Worm (Caenorhabditis elegans) whole organism, L4 larva: ENCODE results near the gene rcat-1.

Experiments used
- F49E8.2 ChIP-seq: sonication (generic microtip); optimal IDR thresholded peaks from 2 replicates; lab custom pipeline; 2016; ENCODE audit warnings: missing compliant biosample characterization, mild to moderate bottlenecking, missing genetic modification characterization, borderline replicate concordance
- R02D3.7 ChIP-seq: fragments of 150-350 bp; sonication (generic microtip); optimal IDR thresholded peaks from 3 replicates; lab custom pipeline; 2014; ENCODE audit warnings: missing biosample characterization, missing genetic modification characterization
- aha-1 ChIP-seq: fragments of 150-350 bp; peaks from one replicate; lab custom pipeline; 2014; ENCODE audit warnings: missing biosample characterization, missing genetic modification characterization
- aly-2 ChIP-seq: sonication (generic microtip); optimal IDR thresholded peaks from 2 replicates; lab custom pipeline; 2018; ENCODE audit warnings: missing biosample characterization, missing genetic modification characterization
- ama-1 ChIP-seq: fragments of 150-350 bp; optimal IDR thresholded peaks from 2 replicates; lab custom pipeline; 2014; ENCODE audit warnings: inconsistent platforms, mixed read lengths
- ceh-20 ChIP-seq: fragments of 200-800 bp; sonication (Bioruptor generic); IDR thresholded peaks from 2 replicates; pipeline ENCODE4 v1.3.6; 2022; ENCODE audit warnings: missing genetic modification reagents, missing genetic modification characterization, missing compliant biosample characterization
- ceh-28 ChIP-seq: fragments of 150-350 bp; optimal IDR thresholded peaks from 2 replicates; lab custom pipeline; 2014; ENCODE audit warnings: missing biosample characterization, missing genetic modification reagents, missing genetic modification characterization
- ces-1 ChIP-seq: fragments of 150-350 bp; sonication (generic microtip); optimal IDR thresholded peaks from 4 replicates; lab custom pipeline; 2014; ENCODE audit warnings: missing biosample characterization, missing genetic modification reagents, missing genetic modification characterization
- cey-2 ChIP-seq: sonication (generic microtip); optimal IDR thresholded peaks from 3 replicates; lab custom pipeline; 2017; ENCODE audit warnings: missing genetic modification characterization, mild to moderate bottlenecking, missing compliant biosample characterization, antibody characterized with exemption, borderline replicate concordance; ENCODE audit not compliant: insufficient read depth
- dmd-6 ChIP-seq: fragments of 200-800 bp; sonication (Bioruptor generic); IDR thresholded peaks from 2 replicates; pipeline ENCODE4 v1.3.6; 2022; ENCODE audit warnings: missing genetic modification reagents, missing genetic modification characterization, missing compliant biosample characterization
- dmd-9 ChIP-seq: fragments of 200-800 bp; sonication (Bioruptor generic); IDR thresholded peaks from 2 replicates; pipeline ENCODE4 v1.3.6; 2022; ENCODE audit warnings: missing genetic modification reagents, missing genetic modification characterization, missing compliant biosample characterization
- fos-1 ChIP-seq: fragments of 150-350 bp; optimal IDR thresholded peaks from 2 replicates; lab custom pipeline; 2014; ENCODE audit warnings: missing biosample characterization, missing genetic modification characterization
- gei-8 ChIP-seq: fragments of 200-800 bp; sonication (Bioruptor generic); optimal IDR thresholded peaks from 2 replicates; lab custom pipeline; 2018; ENCODE audit warnings: mild to moderate bottlenecking, missing genetic modification characterization, missing compliant biosample characterization
- hlh-11 ChIP-seq: fragments of 200-800 bp; sonication (Bioruptor generic); optimal IDR thresholded peaks from 2 replicates; lab custom pipeline; 2018; ENCODE audit warnings: mild to moderate bottlenecking, missing genetic modification characterization, missing compliant biosample characterization
- hlh-30 ChIP-seq: sonication (generic microtip); optimal IDR thresholded peaks from 2 replicates; lab custom pipeline; 2017; ENCODE audit warnings: antibody characterized with exemption, mild to moderate bottlenecking, missing genetic modification characterization, missing compliant biosample characterization; ENCODE audit not compliant: insufficient read depth
- hmg-1.1 ChIP-seq: fragments of 200-800 bp; sonication (Bioruptor generic); IDR thresholded peaks from 2 replicates; pipeline ENCODE4 v1.3.6; 2022; ENCODE audit warnings: missing genetic modification reagents, missing genetic modification characterization, missing compliant biosample characterization
- lin-13 ChIP-seq: fragments of 150-350 bp; optimal IDR thresholded peaks from 2 replicates; lab custom pipeline; 2014; ENCODE audit warnings: missing biosample characterization, missing genetic modification reagents, missing genetic modification characterization
- lin-29 ChIP-seq: fragments of 200-800 bp; sonication (Bioruptor generic); IDR thresholded peaks from 2 replicates; pipeline ENCODE4 v1.3.6; 2022; ENCODE audit warnings: missing genetic modification reagents, missing genetic modification characterization, missing compliant biosample characterization
- lin-39 ChIP-seq: fragments of 150-350 bp; optimal IDR thresholded peaks from 2 replicates; lab custom pipeline; 2014; ENCODE audit warnings: missing biosample characterization, missing genetic modification reagents, missing genetic modification characterization
- madf-5 ChIP-seq, 2 experiments: fragments of 200-800 bp; sonication (Bioruptor generic); IDR thresholded peaks; 2 replicates each; pipeline ENCODE4 v1.3.6; 2022; ENCODE audit warnings: missing compliant biosample characterization in 2 of 2, missing genetic modification characterization in 2 of 2
- madf-9 ChIP-seq: fragments of 200-800 bp; sonication (Bioruptor generic); conservative IDR thresholded peaks from 2 replicates; pipeline ENCODE4 v1.3.6; 2022; ENCODE audit warnings: missing genetic modification reagents, missing genetic modification characterization, missing compliant biosample characterization
- mdl-1 ChIP-seq, 2 experiments: fragments of 150-350 bp in 1 of 2; sonication (generic microtip) in 1 of 2; optimal IDR thresholded peaks; 2 replicates each; lab custom pipeline; 2014 to 2017; ENCODE audit warnings: missing biosample characterization in 2 of 2, missing genetic modification characterization in 2 of 2
- mdt-29 ChIP-seq: fragments of 200-800 bp; sonication (Bioruptor generic); IDR thresholded peaks from 2 replicates; pipeline ENCODE4 v1.3.6; 2022; ENCODE audit warnings: missing genetic modification reagents, missing genetic modification characterization, missing compliant biosample characterization
- mxl-3 ChIP-seq: fragments of 200-800 bp; sonication (Bioruptor generic); optimal IDR thresholded peaks from 2 replicates; lab custom pipeline; 2018; ENCODE audit warnings: mild to moderate bottlenecking, missing genetic modification characterization, missing compliant biosample characterization
- nhr-237 ChIP-seq: sonication (generic microtip); optimal IDR thresholded peaks from 2 replicates; lab custom pipeline; 2017; ENCODE audit warnings: missing biosample characterization, missing genetic modification characterization
- nhr-28 ChIP-seq: fragments of 150-350 bp; optimal IDR thresholded peaks from 2 replicates; lab custom pipeline; 2014; ENCODE audit warnings: missing biosample characterization, missing genetic modification characterization
- nhr-41 ChIP-seq: fragments of 200-800 bp; sonication (Bioruptor generic); IDR thresholded peaks from 2 replicates; pipeline ENCODE4 v1.3.6; 2022; ENCODE audit warnings: missing genetic modification reagents, missing genetic modification characterization, missing compliant biosample characterization
- nhr-77 ChIP-seq: fragments of 150-350 bp; optimal IDR thresholded peaks from 2 replicates; lab custom pipeline; 2014; ENCODE audit warnings: missing biosample characterization, missing genetic modification characterization
- php-3 ChIP-seq: fragments of 200-800 bp; sonication (Bioruptor generic); IDR thresholded peaks from 2 replicates; pipeline ENCODE4 v1.3.6; 2022; ENCODE audit warnings: missing genetic modification reagents, missing genetic modification characterization, missing compliant biosample characterization
- pqm-1 ChIP-seq: sonication (generic microtip); optimal IDR thresholded peaks from 2 replicates; lab custom pipeline; 2017; ENCODE audit warnings: missing biosample characterization, missing genetic modification characterization
- rbr-2 ChIP-seq: sonication (generic microtip); optimal IDR thresholded peaks from 2 replicates; lab custom pipeline; 2016; ENCODE audit warnings: missing genotype, missing genetic modification characterization, missing compliant biosample characterization
- sdz-12 ChIP-seq: fragments of 200-800 bp; sonication (Bioruptor generic); optimal IDR thresholded peaks from 2 replicates; lab custom pipeline; 2018; ENCODE audit warnings: mild to moderate bottlenecking, missing genetic modification characterization, missing compliant biosample characterization
- set-16 ChIP-seq: fragments of 200-800 bp; sonication (Bioruptor generic); IDR thresholded peaks from 2 replicates; pipeline ENCODE4 v1.3.6; 2022; ENCODE audit warnings: missing genetic modification reagents, missing genetic modification characterization, missing compliant biosample characterization
- skn-1 ChIP-seq: fragments of 150-350 bp; optimal IDR thresholded peaks from 2 replicates; lab custom pipeline; 2014; ENCODE audit warnings: missing biosample characterization, missing genetic modification characterization
- tra-1 ChIP-seq: fragments of 200-800 bp; sonication (Bioruptor generic); IDR thresholded peaks from 2 replicates; pipeline ENCODE4 v1.3.6; 2022; ENCODE audit warnings: missing genetic modification reagents, missing genetic modification characterization, missing compliant biosample characterization
- unc-39 ChIP-seq: sonication (generic microtip); optimal IDR thresholded peaks from 2 replicates; lab custom pipeline; 2017; ENCODE audit warnings: missing biosample characterization, missing genetic modification characterization
- unc-62 ChIP-seq, 3 experiments: fragments of 150-350 bp in 1 of 3; sonication (generic microtip); optimal IDR thresholded peaks in 2 of 3; peaks in 1 of 3; 1 replicate in 1 of 3; 2 replicates in 2 of 3; lab custom pipeline; 2014 to 2017; ENCODE audit warnings: missing biosample characterization in 3 of 3, missing genetic modification characterization in 3 of 3, missing genetic modification reagents in 3 of 3, missing genotype in 1 of 3
- zfp-2 ChIP-seq: sonication (generic microtip); optimal IDR thresholded peaks from 2 replicates; lab custom pipeline; 2016; ENCODE audit warnings: mild to moderate bottlenecking, missing genetic modification characterization, missing compliant biosample characterization
- zip-11 ChIP-seq: fragments of 200-800 bp; sonication (Bioruptor generic); IDR thresholded peaks from 2 replicates; pipeline ENCODE4 v1.3.6; 2022; ENCODE audit warnings: missing genetic modification characterization, missing compliant biosample characterization
- ztf-7 ChIP-seq: fragments of 150-350 bp; optimal IDR thresholded peaks from 2 replicates; lab custom pipeline; 2014; ENCODE audit warnings: missing biosample characterization, missing genetic modification characterization

rcat-1 gene

DNA sequence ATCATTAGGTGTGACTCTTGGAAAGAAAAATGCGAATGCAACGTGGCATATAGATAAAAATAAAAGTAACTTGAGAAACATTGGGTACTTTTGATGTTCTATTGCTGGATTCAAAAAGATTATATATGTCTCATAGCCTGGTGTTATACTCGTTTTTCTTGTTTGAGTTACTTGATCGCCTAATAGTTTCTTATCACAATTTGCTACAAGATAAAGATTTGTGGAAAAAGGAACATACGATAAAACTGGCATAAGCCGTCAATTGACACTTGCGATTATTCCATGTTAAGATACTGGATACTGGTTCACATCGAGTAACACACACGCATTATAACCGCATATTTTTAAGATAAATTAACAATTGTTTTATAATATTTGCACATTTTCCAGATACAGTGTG, 2.8 kb downstream of the rcat-1 start, which contains the start of gene grl-19:
TSS of gene grl-19 (minus strand) at position 101 of the 400 bp plus-strand sequence.
- no peak for TF ChIP-seq gei-8 (GFP tag; lab: Kevin White, UChicago)
- TF ChIP-seq skn-1 (tag; lab: Kevin White, UChicago): no peak
- no peak for TF ChIP-seq pqm-1 (tag; lab: Kevin White, UChicago)
- TF ChIP-seq aha-1 (tag; lab: Kevin White, UChicago): peak; percentile 64
- TF ChIP-seq, all 104 proteins: peak for 1

ce11 chrIV:247494-247893, 7.7 kb downstream of the rcat-1 start:
- TF ChIP-seq mxl-3 (GFP tag; lab: Kevin White, UChicago): peak; percentile 73
- TF ChIP-seq sdz-12: no peak
- no peak for TF ChIP-seq madf-5 (GFP tag; IDR thresholded peaks at IDR 0.05; lab: Robert Waterston, UW)
- TF ChIP-seq madf-9 (GFP tag; lab: Robert Waterston, UW): no peak
- no peak for TF ChIP-seq ama-1
- TF ChIP-seq zip-11 (GFP tag; lab: Robert Waterston, UW): no peak
- no peak for TF ChIP-seq mdt-29
- no peak for TF ChIP-seq aly-2
- peak; percentile 13; the same call in 1 of the 2 replicates for TF ChIP-seq dmd-6 (GFP tag; lab: Robert Waterston, UW)
- peak; percentile 78 for TF ChIP-seq nhr-28 (tag; lab: Kevin White, UChicago)
- TF ChIP-seq lin-39 (tag; lab: Kevin White, UChicago): no peak
- 0 out of 2 replicates have a peak, but pooled peaks have one; percentile 47 for TF ChIP-seq tra-1
- TF ChIP-seq dmd-9: no peak
- TF ChIP-seq ztf-7 (tag; lab: Kevin White, UChicago): no peak
- no peak for TF ChIP-seq ceh-28 (tag; lab: Kevin White, UChicago)
- peak; percentile 66 for TF ChIP-seq hlh-11 (tag; lab: Kevin White, UChicago)
- TF ChIP-seq ces-1: no peak
- TF ChIP-seq php-3 (GFP tag; lab: Robert Waterston, UW): no peak
- TF ChIP-seq rbr-2 (tag; lab: Kevin White, UChicago): no peak
- peak in 1 of 2 experiments; percentile 88 for TF ChIP-seq unc-62 (GFP tag; optimal IDR thresholded peaks at IDR 0.05 in 1 of 2; lab: Kevin White, UChicago)
- no peak for TF ChIP-seq unc-62 (tag; optimal IDR thresholded peaks at IDR 0.05; lab: Kevin White, UChicago)
- TF ChIP-seq cey-2 (tag; lab: Kevin White, UChicago): peak; percentile 51
- TF ChIP-seq nhr-77 (tag; lab: Kevin White, UChicago): no peak
- TF ChIP-seq nhr-41 (GFP tag; lab: Robert Waterston, UW): no peak
- no peak for TF ChIP-seq lin-29 (GFP tag; lab: Robert Waterston, UW)
- no peak for TF ChIP-seq fos-1 (tag; lab: Kevin White, UChicago)
- TF ChIP-seq ceh-20 (GFP tag; lab: Robert Waterston, UW): peak; percentile 51; the same call in 1 of the 2 replicates
- no peak for TF ChIP-seq zfp-2 (tag; lab: Kevin White, UChicago)
- peak; percentile 69 to 95 for TF ChIP-seq mdl-1 (tag; optimal IDR thresholded peaks at IDR 0.05; lab: Kevin White, UChicago)
- TF ChIP-seq hmg-1.1 (GFP tag; lab: Robert Waterston, UW): no peak
- TF ChIP-seq nhr-237 (tag; lab: Kevin White, UChicago): no peak
- TF ChIP-seq lin-13 (GFP tag; lab: Kevin White, UChicago): peak; percentile 2
- TF ChIP-seq hlh-30 (tag; lab: Kevin White, UChicago): peak; percentile 85
- no peak for TF ChIP-seq F49E8.2 (tag; lab: Kevin White, UChicago)
- no peak for TF ChIP-seq skn-1 (tag; lab: Kevin White, UChicago)
- no peak for TF ChIP-seq unc-39
- no peak for TF ChIP-seq set-16 (GFP tag; lab: Robert Waterston, UW)

- TF ChIP-seq R02D3.7 (tag; lab: Kevin White, UChicago): peak; percentile 6
- TF ChIP-seq gei-8 (GFP tag; lab: Kevin White, UChicago): no peak
- TF ChIP-seq nhr-28 (tag; lab: Kevin White, UChicago): peak; percentile 5
- TF ChIP-seq, all 104 proteins: peak for 2
Measured at ce11 chrIV:244843-245242, 10.4 kb downstream of the rcat-1 start, which contains the start of gene aass-1. TSS of gene aass-1 (plus strand) at chrIV:245143.
